Fruit fly (Drosophila melanogaster) whole organism, embryonic: ENCODE measurements around the gene pdm2.
A peak's percentile ranks its signal among the peaks of the same experiment; 100 is the strongest.

Experiments
- Atf3 ChIP-seq: fragments of 200-800 bp; sonication (Bioruptor generic); optimal IDR thresholded peaks from 3 replicates; lab custom pipeline; 2016; ENCODE audit warnings: missing biosample characterization, missing genetic modification characterization
- CG10267 ChIP-seq: fragments of 200-800 bp; sonication (Bioruptor generic); optimal IDR thresholded peaks from 2 replicates; lab custom pipeline; 2018; ENCODE audit warnings: missing biosample characterization, mild to moderate bottlenecking, missing genetic modification characterization, moderate library complexity
- CG10462 ChIP-seq: fragments of 200-800 bp; sonication (Bioruptor generic); optimal IDR thresholded peaks from 2 replicates; lab custom pipeline; 2016; ENCODE audit warnings: missing biosample characterization, missing genetic modification characterization
- CG14667 ChIP-seq: fragments of 200-800 bp; sonication (Bioruptor generic); IDR thresholded peaks from 2 replicates; pipeline ENCODE4 v1.3.6; 2022; ENCODE audit warnings: missing biosample characterization, missing genetic modification characterization
- CG14860 ChIP-seq: fragments of 200-800 bp; sonication (Bioruptor generic); IDR thresholded peaks from 3 replicates; pipeline ENCODE4 v1.3.6; 2022; ENCODE audit warnings: missing biosample characterization, missing genetic modification characterization; ENCODE audit not compliant: partially characterized antibody
- CG15269 ChIP-seq: fragments of 200-800 bp; sonication (Bioruptor generic); optimal IDR thresholded peaks from 2 replicates; lab custom pipeline; 2018; ENCODE audit warnings: missing biosample characterization, mild to moderate bottlenecking, missing genetic modification characterization, moderate library complexity
- CG1529 ChIP-seq: fragments of 200-800 bp; sonication (Bioruptor generic); optimal IDR thresholded peaks from 3 replicates; lab custom pipeline; 2018; ENCODE audit warnings: missing biosample characterization, missing genetic modification characterization
- CG17912 ChIP-seq: fragments of 200-800 bp; sonication (Bioruptor generic); optimal IDR thresholded peaks from 2 replicates; lab custom pipeline; 2018; ENCODE audit warnings: missing biosample characterization, mild to moderate bottlenecking, missing genetic modification characterization
- CG32532 ChIP-seq: fragments of 200-800 bp; sonication (Bioruptor generic); IDR thresholded peaks from 2 replicates; pipeline ENCODE4 v1.3.6; 2022; ENCODE audit warnings: missing biosample characterization, missing genetic modification characterization
- CG6254 ChIP-seq: fragments of 200-800 bp; sonication (Bioruptor generic); optimal IDR thresholded peaks from 3 replicates; lab custom pipeline; 2017; ENCODE audit warnings: mild to moderate bottlenecking, missing biosample characterization, missing genetic modification reagents, missing genetic modification characterization
- CG6683 ChIP-seq: fragments of 200-800 bp; sonication (Bioruptor generic); optimal IDR thresholded peaks from 2 replicates; lab custom pipeline; 2017; ENCODE audit warnings: missing biosample characterization, mild to moderate bottlenecking, missing genetic modification characterization, missing genetic modification reagents
- CG6813 ChIP-seq: fragments of 200-800 bp; sonication (Bioruptor generic); optimal IDR thresholded peaks from 2 replicates; lab custom pipeline; 2017; ENCODE audit warnings: missing biosample characterization, missing genetic modification characterization, mild to moderate bottlenecking, moderate library complexity, missing genetic modification reagents
- CG7786 ChIP-seq: fragments of 200-800 bp; sonication (Bioruptor generic); optimal IDR thresholded peaks from 2 replicates; lab custom pipeline; 2016; ENCODE audit warnings: missing biosample characterization, missing genetic modification characterization
- CG9215 ChIP-seq: fragments of 200-800 bp; sonication (Bioruptor generic); IDR thresholded peaks from 2 replicates; pipeline ENCODE4 v1.3.6; 2022; ENCODE audit warnings: missing biosample characterization, missing genetic modification characterization
- D ChIP-seq, 2 experiments: fragments of 200-800 bp in 1 of 2; fragments of >200 bp in 1 of 2; sonication (Bioruptor generic) in 1 of 2; optimal IDR thresholded peaks; 2 replicates in 1 of 2; 3 replicates in 1 of 2; lab custom pipeline; 2017; ENCODE audit warnings: mild to moderate bottlenecking in 1 of 2, missing biosample characterization in 1 of 2, missing genetic modification characterization in 1 of 2, missing genetic modification reagents in 1 of 2
- Dfd ChIP-seq, 2 experiments: fragments of >200 bp; optimal IDR thresholded peaks; 2 replicates each; lab custom pipeline; 2017; ENCODE audit warnings: missing biosample characterization in 2 of 2, missing genetic modification characterization in 2 of 2
- Doc3 ChIP-seq: fragments of 200-800 bp; sonication (Bioruptor generic); IDR thresholded peaks from 3 replicates; pipeline ENCODE4 v1.3.6; 2022; ENCODE audit warnings: missing biosample characterization, missing genetic modification characterization; ENCODE audit not compliant: partially characterized antibody
- E2f1 ChIP-seq: fragments of 200-800 bp; sonication (Bioruptor generic); IDR thresholded peaks from 2 replicates; pipeline ENCODE4 v1.3.6; 2022; ENCODE audit warnings: missing biosample characterization, missing genetic modification characterization
- Fer2 ChIP-seq: fragments of 200-800 bp; sonication (Bioruptor generic); optimal IDR thresholded peaks from 2 replicates; lab custom pipeline; 2018; ENCODE audit warnings: missing biosample characterization, mild to moderate bottlenecking, missing genetic modification characterization, moderate library complexity
- HmgD ChIP-seq: fragments of 200-800 bp; sonication (Bioruptor generic); optimal IDR thresholded peaks from 3 replicates; lab custom pipeline; 2016; ENCODE audit warnings: missing biosample characterization, missing genetic modification characterization
- Jarid2 ChIP-seq: fragments of 200-800 bp; sonication (Bioruptor generic); optimal IDR thresholded peaks from 3 replicates; lab custom pipeline; 2017; ENCODE audit warnings: mild to moderate bottlenecking, missing biosample characterization, missing genetic modification reagents, missing genetic modification characterization
- Kr ChIP-seq: fragments of 200-800 bp; sonication (Bioruptor generic); optimal IDR thresholded peaks from 2 replicates; lab custom pipeline; 2017; ENCODE audit warnings: missing biosample characterization, mild to moderate bottlenecking, missing genetic modification characterization
- Pdp1 ChIP-seq, 2 experiments: fragments of 200-800 bp; sonication (Bioruptor generic); optimal IDR thresholded peaks; 3 replicates each; lab custom pipeline; 2016; ENCODE audit warnings: missing biosample characterization in 2 of 2, missing genetic modification characterization in 2 of 2, mild to moderate bottlenecking in 1 of 2, moderate library complexity in 1 of 2
- Sry-β ChIP-seq: fragments of 200-800 bp; sonication (Bioruptor generic); optimal IDR thresholded peaks from 2 replicates; lab custom pipeline; 2018; ENCODE audit warnings: missing biosample characterization, mild to moderate bottlenecking, missing genetic modification characterization, moderate library complexity
- Tbp ChIP-seq: fragments of >200 bp; optimal IDR thresholded peaks from 2 replicates; lab custom pipeline; 2018; ENCODE audit warnings: missing biosample characterization, missing genetic modification characterization
- cas ChIP-seq: fragments of 200-800 bp; sonication (Bioruptor generic); IDR thresholded peaks from 2 replicates; pipeline ENCODE4 v1.3.6; 2022; ENCODE audit warnings: missing biosample characterization, missing genetic modification characterization
- chinmo ChIP-seq: fragments of 200-800 bp; sonication (Bioruptor generic); IDR thresholded peaks from 4 replicates; pipeline ENCODE4 v1.3.6; 2022; ENCODE audit warnings: missing biosample characterization, missing genetic modification characterization; ENCODE audit not compliant: partially characterized antibody
- crp ChIP-seq, 2 experiments: fragments of 200-800 bp; sonication (Bioruptor generic); optimal IDR thresholded peaks; 2 replicates in 1 of 2; 3 replicates in 1 of 2; lab custom pipeline; 2017; ENCODE audit warnings: missing biosample characterization in 2 of 2, missing genetic modification characterization in 2 of 2, mild to moderate bottlenecking in 1 of 2, moderate library complexity in 1 of 2
- dmrt11E ChIP-seq: fragments of 200-800 bp; sonication (Bioruptor generic); optimal IDR thresholded peaks from 3 replicates; lab custom pipeline; 2018; ENCODE audit warnings: missing biosample characterization, mild to moderate bottlenecking, missing genetic modification characterization, moderate library complexity
- ems ChIP-seq: fragments of 200-800 bp; sonication (Bioruptor generic); optimal IDR thresholded peaks from 3 replicates; lab custom pipeline; 2016; ENCODE audit warnings: missing biosample characterization, missing genetic modification characterization
- en ChIP-seq: fragments of 200-800 bp; sonication (Bioruptor generic); optimal IDR thresholded peaks from 2 replicates; lab custom pipeline; 2016; ENCODE audit warnings: missing biosample characterization, missing genetic modification characterization
- exex ChIP-seq: fragments of 200-800 bp; sonication (Bioruptor generic); optimal IDR thresholded peaks from 4 replicates; lab custom pipeline; 2018; ENCODE audit warnings: missing biosample characterization, mild to moderate bottlenecking, missing genetic modification characterization, moderate library complexity
- fd64A ChIP-seq: fragments of 200-800 bp; sonication (Bioruptor generic); optimal IDR thresholded peaks from 3 replicates; lab custom pipeline; 2018; ENCODE audit warnings: missing biosample characterization, mild to moderate bottlenecking, missing genetic modification characterization
- gce ChIP-seq: fragments of 200-800 bp; sonication (Bioruptor generic); IDR thresholded peaks from 3 replicates; pipeline ENCODE4 v1.3.6; 2022; ENCODE audit warnings: missing biosample characterization, missing genetic modification characterization
- gro ChIP-seq: fragments of 200-800 bp; sonication (Bioruptor generic); optimal IDR thresholded peaks from 2 replicates; lab custom pipeline; 2016; ENCODE audit warnings: missing biosample characterization, missing genetic modification characterization
- hbn ChIP-seq: fragments of 200-800 bp; sonication (Bioruptor generic); IDR thresholded peaks from 2 replicates; pipeline ENCODE4 v1.3.6; 2022; ENCODE audit warnings: missing biosample characterization, missing genetic modification characterization; ENCODE audit not compliant: partially characterized antibody
- jing ChIP-seq: fragments of 200-800 bp; sonication (Bioruptor generic); optimal IDR thresholded peaks from 2 replicates; lab custom pipeline; 2018; ENCODE audit warnings: missing biosample characterization, mild to moderate bottlenecking, missing genetic modification characterization
- lbe ChIP-seq: fragments of 200-800 bp; sonication (Bioruptor generic); optimal IDR thresholded peaks from 2 replicates; lab custom pipeline; 2016; ENCODE audit warnings: missing biosample characterization, mild to moderate bottlenecking, missing genetic modification characterization
- mirr ChIP-seq: fragments of 200-800 bp; sonication (Bioruptor generic); optimal IDR thresholded peaks from 3 replicates; lab custom pipeline; 2018; ENCODE audit warnings: missing biosample characterization, mild to moderate bottlenecking, missing genetic modification characterization
- nom ChIP-seq: fragments of 200-800 bp; sonication (Bioruptor generic); optimal IDR thresholded peaks from 2 replicates; lab custom pipeline; 2017; ENCODE audit warnings: missing biosample characterization, missing genetic modification characterization, mild to moderate bottlenecking, moderate library complexity, missing genetic modification reagents
- onecut ChIP-seq: fragments of 200-800 bp; sonication (Bioruptor generic); IDR thresholded peaks from 2 replicates; pipeline ENCODE4 v1.3.6; 2022; ENCODE audit warnings: missing biosample characterization, missing genetic modification characterization
- p53 ChIP-seq: fragments of 200-800 bp; sonication (Bioruptor generic); optimal IDR thresholded peaks from 2 replicates; lab custom pipeline; 2016; ENCODE audit warnings: missing biosample characterization, missing genetic modification characterization
- prd ChIP-seq, 3 experiments: fragments of >200 bp in 2 of 3; fragments of 200-800 bp in 1 of 3; sonication (Bioruptor generic) in 1 of 3; optimal IDR thresholded peaks in 2 of 3; IDR thresholded peaks in 1 of 3; 2 replicates in 2 of 3; 3 replicates in 1 of 3; pipeline versions ENCODE4 v1.3.6 to Lab custom; 2017 to 2022; ENCODE audit warnings: missing biosample characterization in 1 of 3, missing genetic modification characterization in 1 of 3
- rib ChIP-seq: fragments of 200-800 bp; sonication (Bioruptor generic); IDR thresholded peaks from 2 replicates; pipeline ENCODE4 v1.3.6; 2022; ENCODE audit warnings: missing biosample characterization, missing genetic modification characterization
- stc ChIP-seq: fragments of 200-800 bp; sonication (Bioruptor generic); IDR thresholded peaks from 2 replicates; pipeline ENCODE4 v1.3.6; 2022; ENCODE audit warnings: missing biosample characterization, missing genetic modification characterization
- tap ChIP-seq: fragments of 200-800 bp; optimal IDR thresholded peaks from 3 replicates; lab custom pipeline; 2019; ENCODE audit warnings: missing biosample characterization, mild to moderate bottlenecking, missing genetic modification characterization, moderate library complexity
- yki ChIP-seq: fragments of >200 bp; optimal IDR thresholded peaks from 3 replicates; lab custom pipeline; 2018

Gene pdm2

DNA sequence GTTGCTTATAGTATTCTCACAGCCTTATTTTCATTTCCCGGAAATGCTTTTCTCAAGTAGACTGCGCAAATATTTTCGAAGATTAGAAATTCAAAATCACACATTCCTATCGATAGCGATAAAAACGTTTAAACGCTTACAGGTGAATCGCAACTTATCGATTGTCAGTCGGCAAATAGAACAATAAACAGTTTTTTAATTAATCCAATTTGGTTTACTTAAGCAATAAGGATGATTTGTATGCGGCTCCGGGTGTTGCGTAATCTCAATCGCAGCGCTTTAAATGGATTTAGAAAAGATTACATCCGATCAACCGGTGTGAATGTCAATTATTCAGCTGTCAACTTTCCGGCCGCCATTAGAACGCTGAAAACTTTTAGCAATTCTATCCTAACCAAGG is 50.6 kb downstream of the pdm2 start, which contains the start of the genes CG6180 and CG15484 (continued):
- TF ChIP-seq hbn (GFP tag; lab: Robert Waterston, UW) = peak; percentile 25; the same call in 1 of the 2 replicates

DNA sequence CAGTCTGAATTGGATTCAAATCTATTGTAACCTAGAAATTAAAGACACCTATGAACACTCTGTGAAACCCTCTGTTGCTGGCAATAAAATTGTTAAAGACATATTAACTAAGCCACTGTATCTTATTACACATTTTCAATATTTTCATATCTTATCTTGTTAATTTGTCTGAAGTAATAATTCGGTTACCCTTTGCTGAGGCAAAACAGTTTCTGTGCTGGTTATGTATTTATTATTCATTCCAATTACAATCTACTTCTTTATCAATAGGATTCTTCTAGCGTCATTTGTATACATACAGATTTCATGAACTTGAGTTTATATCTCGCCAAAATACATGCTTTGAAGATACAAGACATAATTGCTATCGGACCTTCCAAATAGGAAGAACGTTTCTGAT is 51.6 kb downstream of the pdm2 start:
- TF ChIP-seq p53 (GFP tag; lab: Kevin White, UChicago) = no peak
- peak; percentile 82 for TF ChIP-seq mirr (GFP tag; lab: Kevin White, UChicago)
- TF ChIP-seq D (optimal IDR thresholded peaks at IDR 0.05; lab: Kevin White, UChicago) = no peak
- TF ChIP-seq D (GFP tag; optimal IDR thresholded peaks at IDR 0.05; lab: Kevin White, UChicago) = no peak
- TF ChIP-seq Atf3 (GFP tag; lab: Kevin White, UChicago) = no peak
- peak; percentile 88 for TF ChIP-seq exex (tag; lab: Kevin White, UChicago)
- TF ChIP-seq CG14860 = no peak
- peak in 1 of 2 experiments; percentile 72 for TF ChIP-seq Pdp1 (GFP tag; optimal IDR thresholded peaks at IDR 0.05; lab: Kevin White, UChicago)
- TF ChIP-seq Sry-β = no peak
- TF ChIP-seq crp (GFP tag; optimal IDR thresholded peaks at IDR 0.05; lab: Kevin White, UChicago) = no peak

DNA sequence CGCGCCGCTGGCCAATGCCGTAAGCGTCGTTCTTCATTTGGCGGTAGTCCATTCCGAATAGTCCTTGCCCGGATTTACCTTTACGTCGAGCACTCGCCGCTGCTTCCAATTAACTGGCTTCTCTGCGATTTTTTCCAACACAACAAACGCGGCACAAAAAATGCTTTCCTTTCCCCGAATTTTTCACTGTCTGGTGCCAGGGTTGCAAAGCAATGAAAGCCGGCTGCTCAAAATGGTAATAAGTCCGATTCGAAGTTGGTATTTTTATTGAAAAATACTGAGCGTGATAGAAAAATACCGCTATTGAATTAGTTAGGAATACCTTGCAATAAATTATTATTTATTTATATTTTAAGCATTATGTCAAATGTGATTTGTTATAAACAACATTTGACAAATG is 55.3 kb downstream of the pdm2 start:
- TF ChIP-seq CG7786 (no peak), chinmo (GFP tag; lab: Robert Waterston, UW) (no peak), E2f1 (GFP tag; lab: Robert Waterston, UW) (no peak), dmrt11E (no peak), Fer2 (no peak), tap (tag; lab: Kevin White, UChicago) (no peak), yki (lab: Kevin White, UChicago) (no peak), Jarid2 (GFP tag; lab: Kevin White, UChicago) (no peak), Dfd (GFP tag; optimal IDR thresholded peaks at IDR 0.05; lab: Kevin White, UChicago) (no peak), prd (optimal IDR thresholded peaks at IDR 0.05; lab: Kevin White, UChicago) (no peak), prd (GFP tag; IDR thresholded peaks at IDR 0.05; lab: Robert Waterston, UW) (no peak), CG32532 (no peak), stc (GFP tag; lab: Robert Waterston, UW) (no peak), lbe (no peak), Kr (GFP tag; lab: Kevin White, UChicago) (no peak), CG1529 (GFP tag; lab: Kevin White, UChicago) (no peak), HmgD (GFP tag; lab: Kevin White, UChicago) (no peak), en (GFP tag; lab: Kevin White, UChicago) (no peak), Doc3 (GFP tag; lab: Robert Waterston, UW) (no peak), gce (GFP tag; lab: Robert Waterston, UW) (no peak), CG6683 (GFP tag; lab: Kevin White, UChicago) (no peak), ems (no peak), fd64A (no peak), CG15269 (tag; lab: Kevin White, UChicago) (no peak), CG10462 (GFP tag; lab: Kevin White, UChicago) (no peak), rib (no peak), gro (GFP tag; lab: Kevin White, UChicago) (no peak), CG14667 (no peak), cas (GFP tag; lab: Robert Waterston, UW) (no peak), nom (GFP tag; lab: Kevin White, UChicago) (no peak), onecut (GFP tag; lab: Robert Waterston, UW) (no peak), jing (GFP tag; lab: Kevin White, UChicago) (no peak), CG17912 (GFP tag; lab: Kevin White, UChicago) (no peak), Tbp (GFP tag; lab: Kevin White, UChicago) (no peak), CG6254 (GFP tag; lab: Kevin White, UChicago) (no peak), CG6813 (GFP tag; lab: Kevin White, UChicago) (no peak), CG10267 (tag; lab: Kevin White, UChicago) (peak; percentile 64), CG9215 (GFP tag; lab: Robert Waterston, UW) (no peak)
